Worm (Caenorhabditis elegans): ENCODE measurements around the gene aldo-2.

DNA sequence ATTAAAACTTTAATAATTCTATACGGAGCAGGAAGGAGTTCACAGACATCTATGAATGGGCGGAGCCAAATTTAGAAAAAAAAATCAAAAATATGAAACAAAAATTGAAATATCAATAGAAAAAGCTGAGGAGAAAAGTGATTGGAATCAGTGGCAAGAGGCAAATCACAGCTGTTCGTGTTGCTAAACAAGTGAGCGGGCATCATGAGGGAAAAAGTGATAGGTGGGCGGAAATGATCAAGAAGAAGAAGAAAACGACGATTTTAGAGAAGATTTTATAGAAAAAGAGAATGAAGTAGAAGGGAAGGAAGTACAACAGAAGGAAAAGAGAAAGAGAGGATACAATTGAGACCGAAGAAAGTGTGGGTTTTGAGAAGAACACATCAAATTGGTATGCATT is 22.2 kb upstream of the aldo-2 start:
- no peak for TF ChIP-seq ama-1 (optimal IDR thresholded peaks at IDR 0.05)
- TF ChIP-seq aly-1 (tag; optimal IDR thresholded peaks at IDR 0.05), result no peak
- TF ChIP-seq ceh-13 (GFP tag; optimal IDR thresholded peaks at IDR 0.05), result no peak
- TF ChIP-seq ceh-36 (tag; optimal IDR thresholded peaks at IDR 0.05), result no peak

Measured in whole organism, early embryonic.